Worm (Caenorhabditis elegans): ENCODE results near the gene aipr-1.

DNA sequence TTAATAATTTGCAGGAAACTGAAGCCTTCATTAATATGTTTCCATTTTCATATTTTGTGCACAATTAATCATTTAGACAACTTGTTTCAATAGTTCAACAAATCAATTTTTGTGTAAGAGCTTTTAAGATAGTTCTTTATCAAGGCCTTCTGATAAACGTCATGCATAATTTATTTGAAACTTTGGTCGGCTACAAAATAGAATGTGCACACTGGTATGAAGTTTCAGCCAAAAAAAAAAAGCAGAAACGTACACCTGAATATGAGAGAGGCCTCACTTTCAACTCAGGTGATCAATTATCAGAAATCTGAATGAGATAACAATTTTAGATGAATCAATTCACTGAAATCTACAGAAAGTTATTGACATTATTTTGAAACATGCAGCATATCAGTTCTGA is 20.4 kb upstream of the aipr-1 start:
- no peak for TF ChIP-seq snpc-4 (GFP tag; optimal IDR thresholded peaks at IDR 0.05)
- TF ChIP-seq snpc-4 (tag; optimal IDR thresholded peaks at IDR 0.05) = no peak
- TF ChIP-seq mxl-1 (tag; optimal IDR thresholded peaks at IDR 0.05) = no peak
- TF ChIP-seq madf-6 (GFP tag; IDR thresholded peaks at IDR 0.05) = no peak
- no peak for TF ChIP-seq unc-62 (GFP tag; optimal IDR thresholded peaks at IDR 0.05)
- no peak for TF ChIP-seq efl-1 (GFP tag; optimal IDR thresholded peaks at IDR 0.05)
- no peak for TF ChIP-seq ZK185.1 (tag; optimal IDR thresholded peaks at IDR 0.05; ENCODE audit: poor library complexity, severe bottlenecking)
- TF ChIP-seq akir-1 (GFP tag; optimal IDR thresholded peaks at IDR 0.05) = no peak
- TF ChIP-seq ets-4 (GFP tag; optimal IDR thresholded peaks at IDR 0.05) = no peak
- TF ChIP-seq rpc-1 (optimal IDR thresholded peaks at IDR 0.05) = no peak
- TF ChIP-seq rpc-1 (tag; optimal IDR thresholded peaks at IDR 0.05) = no peak

Data from whole organism, young adult.